Fruit fly (Drosophila melanogaster) whole organism, embryonic: ENCODE measurements around the gene sip3.

Experiments
- CG10565 ChIP-seq: fragments of 200-800 bp; sonication (Bioruptor generic); optimal IDR thresholded peaks from 3 replicates; lab custom pipeline; 2016; ENCODE audit warnings: missing biosample characterization, mild to moderate bottlenecking, missing genetic modification characterization
- CG3065 ChIP-seq: fragments of 200-800 bp; sonication (Bioruptor generic); optimal IDR thresholded peaks from 2 replicates; lab custom pipeline; 2016; ENCODE audit warnings: missing biosample characterization, missing genetic modification characterization
- CG4328 ChIP-seq: fragments of 200-800 bp; sonication (Bioruptor generic); optimal IDR thresholded peaks from 3 replicates; lab custom pipeline; 2017; ENCODE audit warnings: missing biosample characterization, missing genetic modification reagents, missing genetic modification characterization
- CG4360 ChIP-seq: fragments of 200-800 bp; sonication (Bioruptor generic); IDR thresholded peaks from 2 replicates; pipeline ENCODE4 v1.3.6; 2022; ENCODE audit warnings: missing biosample characterization, missing genetic modification characterization
- CG6272 ChIP-seq: fragments of 200-800 bp; sonication (Bioruptor generic); IDR thresholded peaks from 2 replicates; pipeline ENCODE4 v1.3.6; 2022; ENCODE audit warnings: missing biosample characterization, missing genetic modification characterization
- HLH54F ChIP-seq: fragments of 200-800 bp; sonication (Bioruptor generic); optimal IDR thresholded peaks from 3 replicates; lab custom pipeline; 2016; ENCODE audit warnings: missing biosample characterization, missing genetic modification characterization
- Nf-YB ChIP-seq: fragments of 200-800 bp; sonication (Bioruptor generic); optimal IDR thresholded peaks from 3 replicates; lab custom pipeline; 2019; ENCODE audit warnings: missing biosample characterization, mild to moderate bottlenecking, missing genetic modification characterization, moderate library complexity
- abd-A ChIP-seq: fragments of 200-800 bp; sonication (Bioruptor generic); optimal IDR thresholded peaks from 3 replicates; lab custom pipeline; 2019; ENCODE audit warnings: missing biosample characterization, mild to moderate bottlenecking, missing genetic modification characterization, moderate library complexity
- gce ChIP-seq: fragments of 200-800 bp; sonication (Bioruptor generic); IDR thresholded peaks from 3 replicates; pipeline ENCODE4 v1.3.6; 2022; ENCODE audit warnings: missing biosample characterization, missing genetic modification characterization
- usp ChIP-seq: fragments of >200 bp; optimal IDR thresholded peaks from 2 replicates; lab custom pipeline; 2017; ENCODE audit warnings: missing biosample characterization, missing genetic modification characterization

- TF ChIP-seq CG10565 (no peak), CG6272 (no peak), gce (GFP tag; lab: Robert Waterston, UW) (no peak), HLH54F (GFP tag; lab: Kevin White, UChicago) (no peak), CG4360 (GFP tag; lab: Robert Waterston, UW) (no peak), CG3065 (GFP tag; lab: Kevin White, UChicago) (no peak), CG4328 (GFP tag; lab: Kevin White, UChicago) (no peak), usp (GFP tag; lab: Kevin White, UChicago) (no peak), abd-A (tag; lab: Kevin White, UChicago) (no peak), Nf-YB (no peak)
These were observed 33.9 kb upstream of the sip3 start, which contains the start of gene eEF1alpha2 for dm6 chr3R:31738060-31738619.
